Fruit fly (Drosophila melanogaster) whole organism, embryonic: ENCODE results near the gene Sas-4.
A peak's percentile ranks its signal among the peaks of the same experiment; 100 is the strongest.

Source experiments
- Ada2b ChIP-seq: fragments of 200-800 bp; sonication (Bioruptor generic); IDR thresholded peaks from 2 replicates; pipeline ENCODE4 v1.3.6; 2022; ENCODE audit warnings: missing biosample characterization, missing genetic modification characterization
- CG10267 ChIP-seq: fragments of 200-800 bp; sonication (Bioruptor generic); optimal IDR thresholded peaks from 2 replicates; lab custom pipeline; 2018; ENCODE audit warnings: missing biosample characterization, mild to moderate bottlenecking, missing genetic modification characterization, moderate library complexity
- CG11247 ChIP-seq: fragments of 200-800 bp; sonication (Bioruptor generic); IDR thresholded peaks from 2 replicates; pipeline ENCODE4 v1.3.6; 2022; ENCODE audit warnings: missing biosample characterization, missing genetic modification characterization
- CG1233 ChIP-seq: fragments of 200-800 bp; sonication (Bioruptor generic); optimal IDR thresholded peaks from 4 replicates; lab custom pipeline; 2018; ENCODE audit warnings: missing biosample characterization, mild to moderate bottlenecking, missing genetic modification characterization
- CG12391 ChIP-seq: fragments of 200-800 bp; sonication (Bioruptor generic); optimal IDR thresholded peaks from 3 replicates; lab custom pipeline; 2018; ENCODE audit warnings: missing biosample characterization, mild to moderate bottlenecking, missing genetic modification characterization, moderate library complexity
- CG16813 ChIP-seq: fragments of 200-800 bp; sonication (Bioruptor generic); IDR thresholded peaks from 3 replicates; pipeline ENCODE4 v1.3.6; 2022; ENCODE audit warnings: missing biosample characterization, missing genetic modification characterization; ENCODE audit not compliant: partially characterized antibody
- CG31224 ChIP-seq: fragments of 200-800 bp; sonication (Bioruptor generic); IDR thresholded peaks from 2 replicates; pipeline ENCODE4 v1.3.6; 2022; ENCODE audit warnings: missing biosample characterization, missing genetic modification characterization
- CG31365 ChIP-seq: fragments of 200-800 bp; sonication (Bioruptor generic); optimal IDR thresholded peaks from 2 replicates; lab custom pipeline; 2018; ENCODE audit warnings: missing biosample characterization, mild to moderate bottlenecking, missing genetic modification characterization
- CG32767 ChIP-seq: fragments of 200-800 bp; sonication (Bioruptor generic); IDR thresholded peaks from 2 replicates; pipeline ENCODE4 v1.3.6; 2022; ENCODE audit warnings: missing biosample characterization, missing genetic modification characterization
- CG34376 ChIP-seq: fragments of 200-800 bp; sonication (Bioruptor generic); optimal IDR thresholded peaks from 2 replicates; lab custom pipeline; 2018; ENCODE audit warnings: missing biosample characterization, mild to moderate bottlenecking, missing genetic modification characterization
- CG3838 ChIP-seq: fragments of 200-800 bp; sonication (Bioruptor generic); optimal IDR thresholded peaks from 3 replicates; lab custom pipeline; 2016; ENCODE audit warnings: missing biosample characterization, missing genetic modification characterization
- CG4360 ChIP-seq: fragments of 200-800 bp; sonication (Bioruptor generic); IDR thresholded peaks from 2 replicates; pipeline ENCODE4 v1.3.6; 2022; ENCODE audit warnings: missing biosample characterization, missing genetic modification characterization
- CG6254 ChIP-seq: fragments of 200-800 bp; sonication (Bioruptor generic); optimal IDR thresholded peaks from 3 replicates; lab custom pipeline; 2017; ENCODE audit warnings: mild to moderate bottlenecking, missing biosample characterization, missing genetic modification reagents, missing genetic modification characterization
- CG6765 ChIP-seq: fragments of 200-800 bp; sonication (Bioruptor generic); optimal IDR thresholded peaks from 3 replicates; lab custom pipeline; 2017; ENCODE audit warnings: missing biosample characterization, mild to moderate bottlenecking, missing genetic modification characterization
- CG8388 ChIP-seq: fragments of 200-800 bp; sonication (Bioruptor generic); optimal IDR thresholded peaks from 2 replicates; lab custom pipeline; 2019; ENCODE audit warnings: missing biosample characterization, mild to moderate bottlenecking, missing genetic modification characterization, moderate library complexity
- CG8765 ChIP-seq: fragments of 200-800 bp; sonication (Bioruptor generic); IDR thresholded peaks from 2 replicates; pipeline ENCODE4 v1.3.6; 2022; ENCODE audit warnings: missing biosample characterization, missing genetic modification characterization
- CG9437 ChIP-seq: fragments of 200-800 bp; sonication (Bioruptor generic); optimal IDR thresholded peaks from 2 replicates; lab custom pipeline; 2018; ENCODE audit warnings: missing biosample characterization, mild to moderate bottlenecking, missing genetic modification characterization
- Camta ChIP-seq: fragments of 200-800 bp; sonication (Bioruptor generic); optimal IDR thresholded peaks from 2 replicates; lab custom pipeline; 2016; ENCODE audit warnings: missing biosample characterization, missing genetic modification characterization
- D19A ChIP-seq: fragments of 200-800 bp; optimal IDR thresholded peaks from 3 replicates; lab custom pipeline; 2019; ENCODE audit warnings: missing biosample characterization, mild to moderate bottlenecking, missing genetic modification characterization, moderate library complexity
- Dad ChIP-seq: fragments of 200-800 bp; sonication (Bioruptor generic); optimal IDR thresholded peaks from 3 replicates; lab custom pipeline; 2016; ENCODE audit warnings: missing biosample characterization, missing genetic modification characterization
- Fer3 ChIP-seq: fragments of 200-800 bp; sonication (Bioruptor generic); optimal IDR thresholded peaks from 2 replicates; lab custom pipeline; 2018; ENCODE audit warnings: missing biosample characterization, mild to moderate bottlenecking, missing genetic modification characterization, moderate library complexity
- Lhr ChIP-seq: fragments of 200-800 bp; sonication (Bioruptor generic); optimal IDR thresholded peaks from 3 replicates; lab custom pipeline; 2017; ENCODE audit warnings: mild to moderate bottlenecking, missing biosample characterization, missing genetic modification reagents, missing genetic modification characterization
- Mad ChIP-seq: fragments of 200-800 bp; sonication (Bioruptor generic); optimal IDR thresholded peaks from 2 replicates; lab custom pipeline; 2016; ENCODE audit warnings: missing biosample characterization, missing genetic modification characterization
- Myb ChIP-seq: fragments of 200-800 bp; sonication (Bioruptor generic); optimal IDR thresholded peaks from 2 replicates; lab custom pipeline; 2016; ENCODE audit warnings: missing biosample characterization, missing genetic modification characterization
- NC2α ChIP-seq: fragments of 200-800 bp; sonication (Bioruptor generic); optimal IDR thresholded peaks from 2 replicates; lab custom pipeline; 2016; ENCODE audit warnings: missing biosample characterization, missing genetic modification characterization
- Taf1 ChIP-seq: fragments of 200-800 bp; sonication (Bioruptor generic); IDR thresholded peaks from 2 replicates; pipeline ENCODE4 v1.3.6; 2022; ENCODE audit warnings: missing biosample characterization, missing genetic modification characterization
- Trl ChIP-seq, 3 experiments: fragments of >200 bp in 2 of 3; fragments of 200-800 bp in 1 of 3; sonication (Bioruptor generic) in 1 of 3; optimal IDR thresholded peaks; 2 replicates in 1 of 3; 3 replicates in 2 of 3; lab custom pipeline; 2016 to 2017; ENCODE audit warnings: missing biosample characterization in 1 of 3, missing genetic modification characterization in 1 of 3
- ac ChIP-seq: fragments of 200-800 bp; sonication (Bioruptor generic); optimal IDR thresholded peaks from 3 replicates; lab custom pipeline; 2017; ENCODE audit warnings: missing biosample characterization, mild to moderate bottlenecking, missing genetic modification characterization
- al ChIP-seq: fragments of 200-800 bp; sonication (Bioruptor generic); IDR thresholded peaks from 2 replicates; pipeline ENCODE4 v1.3.6; 2022; ENCODE audit warnings: missing biosample characterization, missing genetic modification characterization
- cad ChIP-seq: fragments of >200 bp; optimal IDR thresholded peaks from 2 replicates; lab custom pipeline; 2017; ENCODE audit warnings: missing biosample characterization, missing genetic modification characterization
- crp ChIP-seq, 2 experiments: fragments of 200-800 bp; sonication (Bioruptor generic); optimal IDR thresholded peaks; 2 replicates in 1 of 2; 3 replicates in 1 of 2; lab custom pipeline; 2017; ENCODE audit warnings: missing biosample characterization in 2 of 2, missing genetic modification characterization in 2 of 2, mild to moderate bottlenecking in 1 of 2, moderate library complexity in 1 of 2
- cwo ChIP-seq: fragments of 200-800 bp; sonication (Bioruptor generic); optimal IDR thresholded peaks from 3 replicates; lab custom pipeline; 2017; ENCODE audit warnings: missing biosample characterization, missing genetic modification characterization, mild to moderate bottlenecking, moderate library complexity, missing genetic modification reagents
- dati ChIP-seq: fragments of 200-800 bp; sonication (Bioruptor generic); IDR thresholded peaks from 2 replicates; pipeline ENCODE4 v1.3.6; 2022; ENCODE audit warnings: missing biosample characterization, missing genetic modification characterization
- emc ChIP-seq: fragments of 200-800 bp; sonication (Bioruptor generic); optimal IDR thresholded peaks from 2 replicates; lab custom pipeline; 2016; ENCODE audit warnings: missing biosample characterization, missing genetic modification characterization
- fru ChIP-seq: fragments of >200 bp; optimal IDR thresholded peaks from 2 replicates; lab custom pipeline; 2017
- grn ChIP-seq: fragments of 200-800 bp; sonication (Bioruptor generic); optimal IDR thresholded peaks from 3 replicates; lab custom pipeline; 2017; ENCODE audit warnings: missing biosample characterization, missing genetic modification characterization
- insv ChIP-seq, 2 experiments: fragments of 200-800 bp; sonication (Bioruptor generic); optimal IDR thresholded peaks; 3 replicates each; lab custom pipeline; 2016 to 2018; ENCODE audit warnings: missing biosample characterization in 2 of 2, missing genetic modification characterization in 2 of 2
- lov ChIP-seq, 2 experiments: fragments of 200-800 bp in 1 of 2; fragments of >200 bp in 1 of 2; sonication (Bioruptor generic) in 1 of 2; IDR thresholded peaks in 1 of 2; optimal IDR thresholded peaks in 1 of 2; 2 replicates in 1 of 2; 3 replicates in 1 of 2; pipeline versions ENCODE4 v1.3.6 to Lab custom; 2017 to 2022; ENCODE audit warnings: missing biosample characterization in 1 of 2, missing genetic modification characterization in 1 of 2
- luna ChIP-seq: fragments of 200-800 bp; sonication (Bioruptor generic); optimal IDR thresholded peaks from 2 replicates; lab custom pipeline; 2016; ENCODE audit warnings: missing biosample characterization, missing genetic modification characterization
- pros ChIP-seq: fragments of 200-800 bp; sonication (Bioruptor generic); optimal IDR thresholded peaks from 3 replicates; lab custom pipeline; 2019; ENCODE audit warnings: missing biosample characterization, mild to moderate bottlenecking, missing genetic modification characterization, moderate library complexity
- psq ChIP-seq: fragments of 200-800 bp; sonication (Bioruptor generic); optimal IDR thresholded peaks from 2 replicates; lab custom pipeline; 2017; ENCODE audit warnings: missing biosample characterization, missing genetic modification characterization
- pzg ChIP-seq: fragments of 200-800 bp; sonication (Bioruptor generic); optimal IDR thresholded peaks from 3 replicates; lab custom pipeline; 2018; ENCODE audit warnings: missing biosample characterization, mild to moderate bottlenecking, missing genetic modification characterization, moderate library complexity
- run ChIP-seq: fragments of 200-800 bp; sonication (Bioruptor generic); optimal IDR thresholded peaks from 3 replicates; lab custom pipeline; 2018; ENCODE audit warnings: missing biosample characterization, mild to moderate bottlenecking, missing genetic modification characterization
- ssp ChIP-seq: fragments of 200-800 bp; sonication (Bioruptor generic); IDR thresholded peaks from 2 replicates; pipeline ENCODE4 v1.3.6; 2022; ENCODE audit warnings: missing biosample characterization, missing genetic modification characterization
- stwl ChIP-seq: fragments of 200-800 bp; sonication (Bioruptor generic); optimal IDR thresholded peaks from 3 replicates; lab custom pipeline; 2018; ENCODE audit warnings: missing biosample characterization, mild to moderate bottlenecking, missing genetic modification characterization, moderate library complexity
- unc-4 ChIP-seq: fragments of 200-800 bp; sonication (Bioruptor generic); IDR thresholded peaks from 2 replicates; pipeline ENCODE4 v1.3.6; 2022; ENCODE audit warnings: missing biosample characterization, missing genetic modification characterization; ENCODE audit not compliant: partially characterized antibody
- unpg ChIP-seq: fragments of 200-800 bp; sonication (Bioruptor generic); optimal IDR thresholded peaks from 3 replicates; lab custom pipeline; 2018; ENCODE audit warnings: missing biosample characterization, mild to moderate bottlenecking, missing genetic modification characterization, moderate library complexity
- z ChIP-seq: fragments of 200-800 bp; sonication (Bioruptor generic); IDR thresholded peaks from 3 replicates; pipeline ENCODE4 v1.3.6; 2022; ENCODE audit warnings: missing biosample characterization, missing genetic modification characterization

The Sas-4 gene

dm6 chr3R:7144245-7144904 is 6.8 kb upstream of the Sas-4 start, which contains the start of the genes CG14610 and CG2656 (continued):
- peak; percentile 64 for TF ChIP-seq CG11247
- TF ChIP-seq ssp (GFP tag; lab: Robert Waterston, UW), result no peak
- TF ChIP-seq Lhr, result peak; percentile 42
- TF ChIP-seq unpg (GFP tag; lab: Kevin White, UChicago), result peak; percentile 54
- TF ChIP-seq CG8765 (GFP tag; lab: Robert Waterston, UW), result peak; percentile 20; the same call in 1 of the 2 replicates
- no peak for TF ChIP-seq pros (GFP tag; lab: Kevin White, UChicago)
- TF ChIP-seq dati, result 0 out of 2 replicates have a peak, but pooled peaks have one; percentile 7
- peak; percentile 32 for TF ChIP-seq CG1233 (GFP tag; lab: Kevin White, UChicago)
- peak in 1 of 2 experiments; percentile 74 for TF ChIP-seq crp (GFP tag; optimal IDR thresholded peaks at IDR 0.05; lab: Kevin White, UChicago)
- no peak for TF ChIP-seq Trl (optimal IDR thresholded peaks at IDR 0.05; lab: Kevin White, UChicago)
- TF ChIP-seq Trl (GFP tag; optimal IDR thresholded peaks at IDR 0.05; lab: Kevin White, UChicago), result peak; percentile 94
- TF ChIP-seq grn (GFP tag; lab: Kevin White, UChicago), result no peak
- TF ChIP-seq CG6765 (GFP tag; lab: Kevin White, UChicago), result peak; percentile 6
- peak; percentile 57 for TF ChIP-seq NC2α (GFP tag; lab: Kevin White, UChicago)
- TF ChIP-seq CG34376 (GFP tag; lab: Kevin White, UChicago), result peak; percentile 27
- peak; percentile 60 for TF ChIP-seq Camta (GFP tag; lab: Kevin White, UChicago)
- TF ChIP-seq Ada2b, result peak; percentile 51; the same call in 1 of the 2 replicates
- no peak for TF ChIP-seq run (tag; lab: Kevin White, UChicago)
- TF ChIP-seq unc-4 (GFP tag; lab: Robert Waterston, UW), result peak; percentile 58
- TF ChIP-seq Taf1 (GFP tag; lab: Robert Waterston, UW), result peak; percentile 31; the same call in 1 of the 2 replicates
- peak; percentile 30 for TF ChIP-seq CG9437 (GFP tag; lab: Kevin White, UChicago)
- peak; percentile 83 for TF ChIP-seq Dad
- no peak for TF ChIP-seq CG32767
- TF ChIP-seq insv (GFP tag; optimal IDR thresholded peaks at IDR 0.05; lab: Kevin White, UChicago), result peak in 1 of 2 experiments; percentile 27
- TF ChIP-seq CG31224 (GFP tag; lab: Robert Waterston, UW), result peak; percentile 24; the same call in 1 of the 2 replicates
- no peak for TF ChIP-seq al (GFP tag; lab: Robert Waterston, UW)
- peak; percentile 26 for TF ChIP-seq D19A (tag; lab: Kevin White, UChicago)
- peak; percentile 47 for TF ChIP-seq cwo
- TF ChIP-seq luna (GFP tag; lab: Kevin White, UChicago), result peak; percentile 1
- TF ChIP-seq CG8388 (GFP tag; lab: Kevin White, UChicago), result peak; percentile 31
- no peak for TF ChIP-seq ac (GFP tag; lab: Kevin White, UChicago)
- peak; percentile 9 for TF ChIP-seq psq (GFP tag; lab: Kevin White, UChicago)
- TF ChIP-seq cad (GFP tag; lab: Kevin White, UChicago), result no peak
- peak; percentile 62 for TF ChIP-seq Fer3 (tag; lab: Kevin White, UChicago)
- peak; percentile 80 for TF ChIP-seq Myb (GFP tag; lab: Kevin White, UChicago)
- TF ChIP-seq CG6254 (GFP tag; lab: Kevin White, UChicago), result no peak
- peak; percentile 93 for TF ChIP-seq pzg
- peak; percentile 99 for TF ChIP-seq CG10267 (tag; lab: Kevin White, UChicago)
- no peak for TF ChIP-seq z (GFP tag; lab: Robert Waterston, UW)
- peak; percentile 50; the same call in 2 of the 3 replicates for TF ChIP-seq CG16813 (GFP tag; lab: Robert Waterston, UW)
- peak; percentile 43 for TF ChIP-seq emc (GFP tag; lab: Kevin White, UChicago)
- no peak for TF ChIP-seq lov (optimal IDR thresholded peaks at IDR 0.05; lab: Kevin White, UChicago)
- TF ChIP-seq lov (GFP tag; IDR thresholded peaks at IDR 0.05; lab: Robert Waterston, UW), result no peak
- TF ChIP-seq stwl (tag; lab: Kevin White, UChicago), result peak; percentile 90
- no peak for TF ChIP-seq fru (lab: Kevin White, UChicago)
- TF ChIP-seq CG4360 (GFP tag; lab: Robert Waterston, UW), result no peak; the same call in 1 of the 2 replicates
- peak; percentile 88 for TF ChIP-seq Mad
- TF ChIP-seq CG12391 (tag; lab: Kevin White, UChicago), result peak; percentile 73
- peak; percentile 44 for TF ChIP-seq CG3838
- TF ChIP-seq CG31365 (tag; lab: Kevin White, UChicago), result peak; percentile 15
